Worm (Caenorhabditis elegans) whole organism, L4/young adult: ENCODE measurements around the gene C31G12.1.

Experiments
- W03F9.2 ChIP-seq: fragments of 150-350 bp; optimal IDR thresholded peaks from 2 replicates; lab custom pipeline; 2014; ENCODE audit warnings: missing biosample characterization, missing genetic modification characterization
- dao-5 ChIP-seq: sonication (generic microtip); optimal IDR thresholded peaks from 2 replicates; lab custom pipeline; 2016; ENCODE audit warnings: missing genotype, missing genetic modification characterization, moderate library complexity, missing compliant biosample characterization
- him-1 ChIP-seq: sonication (generic microtip); optimal IDR thresholded peaks from 2 replicates; lab custom pipeline; 2016; ENCODE audit warnings: missing genotype, missing genetic modification reagents, missing genetic modification characterization, missing compliant biosample characterization

The C31G12.1 gene

ce11 chrV:18179663-18180062 is at the start of gene C31G12.1:
TSS of gene C31G12.1 (plus strand) at chrV:18179963.
- TF ChIP-seq dao-5: no peak
- no peak for TF ChIP-seq him-1 (tag; lab: Kevin White, UChicago)
- no peak for TF ChIP-seq W03F9.2 (tag; lab: Kevin White, UChicago)

- TF ChIP-seq him-1 (tag; lab: Kevin White, UChicago) (no peak), W03F9.2 (tag; lab: Kevin White, UChicago) (no peak), dao-5 (no peak)
Measured at ce11 chrV:18131049-18131448, 48.7 kb upstream of the C31G12.1 start, which contains the start of gene Y37H2A.12. TSS of gene Y37H2A.12 (minus strand) at chrV:18131129.

ce11 chrV:18133177-18133576 is 46.6 kb upstream of the C31G12.1 start, which contains the start of gene Y37H2A.18:
TSS of gene Y37H2A.18 (minus strand) at chrV:18133277.
- no peak for TF ChIP-seq dao-5
- TF ChIP-seq him-1 (tag; lab: Kevin White, UChicago): no peak
- TF ChIP-seq W03F9.2 (tag; lab: Kevin White, UChicago): no peak

- TF ChIP-seq W03F9.2 (tag; lab: Kevin White, UChicago) (no peak), dao-5 (no peak), him-1 (tag; lab: Kevin White, UChicago) (no peak)
Measured at ce11 chrV:18134378-18134777, 45.4 kb upstream of the C31G12.1 start, which contains the start of gene Y37H2A.7. TSS of gene Y37H2A.7 (minus strand) at chrV:18134478.

ce11 chrV:18137679-18138078 is 42.1 kb upstream of the C31G12.1 start:
- TF ChIP-seq W03F9.2 (tag; lab: Kevin White, UChicago) (no peak), him-1 (tag; lab: Kevin White, UChicago) (no peak)

- TF ChIP-seq dao-5: no peak
- TF ChIP-seq W03F9.2 (tag; lab: Kevin White, UChicago): no peak
- no peak for TF ChIP-seq him-1 (tag; lab: Kevin White, UChicago)
Measured at ce11 chrV:18138695-18139094, 41.1 kb upstream of the C31G12.1 start, which contains the start of gene Y37H2A.10. TSS of gene Y37H2A.10 (plus strand) at chrV:18138995.

ce11 chrV:18141161-18141560 is 38.6 kb upstream of the C31G12.1 start, which contains the start of gene Y37H2A.11:
TSS of gene Y37H2A.11 (plus strand) at chrV:18141461.
- no peak for TF ChIP-seq dao-5

ce11 chrV:18142549-18142948 is 37.2 kb upstream of the C31G12.1 start, which contains the start of gene Y37H2A.13:
TSS of gene Y37H2A.13 (plus strand) at chrV:18142849.
- TF ChIP-seq W03F9.2 (tag; lab: Kevin White, UChicago): no peak
- no peak for TF ChIP-seq him-1 (tag; lab: Kevin White, UChicago)
- no peak for TF ChIP-seq dao-5

ce11 chrV:18143445-18143844 is 36.3 kb upstream of the C31G12.1 start, which contains the start of gene Y37H2A.14:
TSS of gene Y37H2A.14 (plus strand) at chrV:18143745.
- no peak for TF ChIP-seq dao-5
- no peak for TF ChIP-seq him-1 (tag; lab: Kevin White, UChicago)
- TF ChIP-seq W03F9.2 (tag; lab: Kevin White, UChicago): no peak

- TF ChIP-seq dao-5 (no peak), W03F9.2 (tag; lab: Kevin White, UChicago) (no peak), him-1 (tag; lab: Kevin White, UChicago) (no peak)
Measured at ce11 chrV:18144442-18144841, 35.3 kb upstream of the C31G12.1 start.

- TF ChIP-seq him-1 (tag; lab: Kevin White, UChicago) (no peak), dao-5 (no peak), W03F9.2 (tag; lab: Kevin White, UChicago) (no peak)
Measured at ce11 chrV:18146077-18146476, 33.7 kb upstream of the C31G12.1 start, which contains the start of gene C14A6.3. TSS of gene C14A6.3 (plus strand) at chrV:18146377.

ce11 chrV:18157707-18158106 is 22.1 kb upstream of the C31G12.1 start, which contains the start of gene clec-48:
TSS of gene clec-48 (plus strand) at chrV:18158026.
- TF ChIP-seq dao-5 (no peak), him-1 (tag; lab: Kevin White, UChicago) (no peak), W03F9.2 (tag; lab: Kevin White, UChicago) (no peak)

ce11 chrV:18158172-18158571 is 21.6 kb upstream of the C31G12.1 start:
- TF ChIP-seq dao-5: no peak
- no peak for TF ChIP-seq him-1 (tag; lab: Kevin White, UChicago)

- TF ChIP-seq dao-5: no peak
- no peak for TF ChIP-seq W03F9.2 (tag; lab: Kevin White, UChicago)
- no peak for TF ChIP-seq him-1 (tag; lab: Kevin White, UChicago)
Measured at ce11 chrV:18161228-18161627, 18.5 kb upstream of the C31G12.1 start, which contains the start of gene C14A6.13. TSS of gene C14A6.13 (minus strand) at chrV:18161328.

ce11 chrV:18162568-18162967 is 17.2 kb upstream of the C31G12.1 start, which contains the start of gene C14A6.12:
TSS of gene C14A6.12 (minus strand) at chrV:18162668.
- no peak for TF ChIP-seq dao-5
- TF ChIP-seq W03F9.2 (tag; lab: Kevin White, UChicago): no peak
- TF ChIP-seq him-1 (tag; lab: Kevin White, UChicago): no peak
